Worm (Caenorhabditis elegans) whole organism, L1 larva: ENCODE data around the gene sri-39.
"Not testable (repeated sequence)": the region's sequence is repeated elsewhere in the genome, so short reads cannot be mapped to it uniquely, and the experiment has no call there.

ENCODE experiments used
- Y116A8C.19 ChIP-seq: sonication (generic microtip); optimal IDR thresholded peaks from 2 replicates; lab custom pipeline; 2016; ENCODE audit warnings: missing compliant biosample characterization, missing genetic modification characterization, borderline replicate concordance
- aly-2 ChIP-seq: fragments of 150-350 bp; optimal IDR thresholded peaks from 2 replicates; lab custom pipeline; 2014; ENCODE audit warnings: missing biosample characterization, missing genetic modification characterization
- ceh-82 ChIP-seq, 3 experiments: fragments of 150-350 bp in 1 of 3; sonication (generic microtip) in 2 of 3; optimal IDR thresholded peaks; 2 replicates each; lab custom pipeline; 2014 to 2017; ENCODE audit warnings: missing biosample characterization in 3 of 3, missing genetic modification characterization in 3 of 3
- ceh-90 ChIP-seq: sonication (generic microtip); optimal IDR thresholded peaks from 2 replicates; lab custom pipeline; 2016; ENCODE audit warnings: missing genetic modification characterization, missing compliant biosample characterization
- dpl-1 ChIP-seq, 3 experiments: fragments of 150-350 bp in 2 of 3; sonication (generic microtip) in 1 of 3; optimal IDR thresholded peaks; 2 replicates each; lab custom pipeline; 2014 to 2017; ENCODE audit warnings: missing biosample characterization in 3 of 3, missing genetic modification characterization in 3 of 3, missing genetic modification reagents in 3 of 3
- efl-1 ChIP-seq, 4 experiments: fragments of 150-350 bp; optimal IDR thresholded peaks in 3 of 4; peaks in 1 of 4; 1 replicate in 1 of 4; 2 replicates in 3 of 4; lab custom pipeline; 2014; ENCODE audit warnings: missing biosample characterization in 2 of 4, missing genetic modification characterization in 2 of 4, missing genetic modification reagents in 2 of 4
- ets-5 ChIP-seq: fragments of 200-800 bp; sonication (Bioruptor generic); IDR thresholded peaks from 2 replicates; pipeline ENCODE4 v1.3.6; 2022; ENCODE audit warnings: missing genetic modification characterization, missing compliant biosample characterization
- fkh-4 ChIP-seq: sonication (generic microtip); optimal IDR thresholded peaks from 2 replicates; lab custom pipeline; 2016; ENCODE audit warnings: missing compliant biosample characterization, missing genetic modification characterization, borderline replicate concordance
- fkh-8 ChIP-seq: sonication (generic microtip); optimal IDR thresholded peaks from 2 replicates; lab custom pipeline; 2016; ENCODE audit warnings: mild to moderate bottlenecking, missing genetic modification characterization, missing compliant biosample characterization
- fos-1 ChIP-seq: fragments of 150-350 bp; optimal IDR thresholded peaks from 2 replicates; lab custom pipeline; 2014; ENCODE audit warnings: missing biosample characterization, missing genetic modification characterization
- irx-1 ChIP-seq: sonication (generic microtip); optimal IDR thresholded peaks from 2 replicates; lab custom pipeline; 2016; ENCODE audit warnings: missing genetic modification characterization, missing compliant biosample characterization
- isw-1 ChIP-seq: fragments of 200-800 bp; sonication (Bioruptor generic); IDR thresholded peaks from 2 replicates; pipeline ENCODE4 v1.3.6; 2022; ENCODE audit warnings: missing genetic modification characterization, missing compliant biosample characterization
- lin-13 ChIP-seq: fragments of 150-350 bp; optimal IDR thresholded peaks from 2 replicates; lab custom pipeline; 2014; ENCODE audit warnings: missing biosample characterization, missing genetic modification reagents, missing genetic modification characterization
- mdl-1 ChIP-seq, 2 experiments: fragments of 150-350 bp; optimal IDR thresholded peaks; 2 replicates each; lab custom pipeline; 2014 to 2017; ENCODE audit warnings: missing biosample characterization in 2 of 2, missing genetic modification characterization in 2 of 2, inconsistent platforms in 1 of 2
- mef-2 ChIP-seq: fragments of 150-350 bp; optimal IDR thresholded peaks from 2 replicates; lab custom pipeline; 2014; ENCODE audit warnings: missing biosample characterization, missing genetic modification characterization
- nhr-11 ChIP-seq: fragments of 150-350 bp; optimal IDR thresholded peaks from 2 replicates; lab custom pipeline; 2014; ENCODE audit warnings: missing biosample characterization, missing genetic modification characterization
- nhr-12 ChIP-seq: sonication (generic microtip); optimal IDR thresholded peaks from 2 replicates; lab custom pipeline; 2017; ENCODE audit warnings: missing biosample characterization, missing genetic modification characterization
- nhr-19 ChIP-seq: fragments of 200-800 bp; sonication (Bioruptor generic); conservative IDR thresholded peaks from 2 replicates; pipeline ENCODE4 v1.3.6; 2022; ENCODE audit warnings: missing genetic modification characterization, missing compliant biosample characterization
- nhr-28 ChIP-seq: fragments of 150-350 bp; optimal IDR thresholded peaks from 2 replicates; lab custom pipeline; 2014; ENCODE audit warnings: missing biosample characterization, missing genetic modification characterization
- nhr-47 ChIP-seq: sonication (generic microtip); optimal IDR thresholded peaks from 2 replicates; lab custom pipeline; 2016; ENCODE audit warnings: mild to moderate bottlenecking, missing genetic modification characterization, moderate library complexity, missing compliant biosample characterization
- nhr-77 ChIP-seq: fragments of 150-350 bp; optimal IDR thresholded peaks from 2 replicates; lab custom pipeline; 2014; ENCODE audit warnings: missing biosample characterization, missing genetic modification characterization
- nhr-90 ChIP-seq: sonication (generic microtip); optimal IDR thresholded peaks from 2 replicates; lab custom pipeline; 2016; ENCODE audit warnings: mild to moderate bottlenecking, missing genetic modification characterization, missing compliant biosample characterization; ENCODE audit not compliant: poor library complexity
- skn-1 ChIP-seq: fragments of 150-350 bp; optimal IDR thresholded peaks from 2 replicates; lab custom pipeline; 2014; ENCODE audit warnings: missing biosample characterization, missing genetic modification characterization
- sup-37 ChIP-seq: fragments of 200-800 bp; sonication (Bioruptor generic); optimal IDR thresholded peaks from 2 replicates; lab custom pipeline; 2018; ENCODE audit warnings: mild to moderate bottlenecking, missing genetic modification characterization, missing compliant biosample characterization
- tlp-1 ChIP-seq: fragments of 150-350 bp; optimal IDR thresholded peaks from 2 replicates; lab custom pipeline; 2014; ENCODE audit warnings: missing biosample characterization, missing genetic modification characterization
- unc-130 ChIP-seq: fragments of 150-350 bp; optimal IDR thresholded peaks from 2 replicates; lab custom pipeline; 2017; ENCODE audit warnings: missing biosample characterization, missing genetic modification characterization, inconsistent platforms
- unc-30 ChIP-seq: sonication (generic microtip); optimal IDR thresholded peaks from 2 replicates; lab custom pipeline; 2017; ENCODE audit warnings: missing biosample characterization, missing genetic modification characterization
- unc-62 ChIP-seq: fragments of 150-350 bp; optimal IDR thresholded peaks from 2 replicates; lab custom pipeline; 2014; ENCODE audit warnings: missing biosample characterization, missing genetic modification reagents, missing genetic modification characterization
- vab-15 ChIP-seq: sonication (generic microtip); optimal IDR thresholded peaks from 2 replicates; lab custom pipeline; 2017; ENCODE audit warnings: missing genotype, mild to moderate bottlenecking, missing genetic modification characterization, missing compliant biosample characterization
- zag-1 ChIP-seq: fragments of 150-350 bp; optimal IDR thresholded peaks from 2 replicates; lab custom pipeline; 2014; ENCODE audit warnings: missing biosample characterization, missing genetic modification characterization
- ztf-11 ChIP-seq, 2 experiments: sonication (generic microtip); optimal IDR thresholded peaks; 2 replicates each; lab custom pipeline; 2016 to 2017; ENCODE audit warnings: missing genetic modification characterization in 2 of 2, missing biosample characterization in 1 of 2, missing compliant biosample characterization in 1 of 2
- ztf-4 ChIP-seq: fragments of 150-350 bp; optimal IDR thresholded peaks from 2 replicates; lab custom pipeline; 2014; ENCODE audit warnings: missing biosample characterization, missing genetic modification characterization

Gene sri-39

DNA sequence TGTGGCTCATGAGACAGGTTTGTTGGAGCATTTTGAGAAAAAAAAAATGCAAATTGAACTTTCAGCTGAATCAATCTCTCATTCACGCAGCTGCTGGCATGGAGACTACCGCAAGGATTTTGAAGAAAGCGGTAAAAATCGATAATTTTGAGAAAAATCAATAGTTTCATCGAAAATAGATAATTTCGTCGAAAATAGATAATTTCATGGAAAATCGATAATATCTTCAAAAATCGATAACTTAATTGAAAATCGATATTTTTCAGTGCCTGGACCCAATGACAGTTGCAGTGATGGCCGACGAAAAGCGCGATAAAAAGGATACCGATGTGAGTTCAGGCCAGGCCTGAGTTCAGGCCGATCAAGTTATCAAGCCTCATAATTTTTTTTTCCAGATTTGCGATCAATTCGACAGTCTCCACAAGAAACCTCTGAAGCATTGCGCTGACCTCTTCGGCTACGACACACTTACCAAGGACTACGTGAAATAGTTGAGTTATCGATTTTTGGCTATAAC, 35.7 kb downstream of the sri-39 start, which contains the start of gene D2062.4:
Gene D2062.4, plus strand, starts transcription at position 467 of the 517 bp plus-strand sequence.
- TF ChIP-seq nhr-90, vab-15, tlp-1 (tag; lab: Kevin White, UChicago): not testable (repeated sequence)

- TF ChIP-seq unc-62 (GFP tag; lab: Kevin White, UChicago) = no peak
- no peak for TF ChIP-seq sup-37
- TF ChIP-seq nhr-11 = no peak
- TF ChIP-seq mef-2 = no peak
- TF ChIP-seq zag-1 (tag; lab: Kevin White, UChicago) = no peak
- no peak for TF ChIP-seq unc-30 (tag; lab: Kevin White, UChicago)
- TF ChIP-seq irx-1 (tag; lab: Kevin White, UChicago) = no peak
- TF ChIP-seq ceh-82 (tag; optimal IDR thresholded peaks at IDR 0.05; lab: Kevin White, UChicago) = no peak
- no peak for TF ChIP-seq nhr-47 (tag; lab: Kevin White, UChicago)
- no peak for TF ChIP-seq nhr-28 (tag; lab: Kevin White, UChicago)
- no peak for TF ChIP-seq mdl-1 (tag; optimal IDR thresholded peaks at IDR 0.05; lab: Kevin White, UChicago)
- TF ChIP-seq fkh-8 = no peak
- no peak for TF ChIP-seq ceh-90
- TF ChIP-seq aly-2 (tag; lab: Kevin White, UChicago) = no peak
- no peak for TF ChIP-seq unc-130 (tag; lab: Kevin White, UChicago)
Observed at ce11 chrII:2624792-2625191, 37.5 kb downstream of the sri-39 start, which contains the start of gene lgc-28. lgc-28 (plus strand) TSS chrII:2625092.

- TF ChIP-seq efl-1 (optimal IDR thresholded peaks at IDR 0.05; lab: Kevin White, UChicago) = no peak
- peak in 1 of 2 experiments; percentile 60 for TF ChIP-seq efl-1 (GFP tag; optimal IDR thresholded peaks at IDR 0.05 in 1 of 2; lab: Kevin White, UChicago)
- TF ChIP-seq fos-1 (tag; lab: Kevin White, UChicago) = no peak
Observed at ce11 chrII:2627154-2627799, 40.0 kb downstream of the sri-39 start, which contains the start of gene sri-71. sri-71 (plus strand) TSS chrII:2627749.

- TF ChIP-seq nhr-47 (tag; lab: Kevin White, UChicago) (no peak), ceh-90 (no peak), nhr-11 (no peak), fkh-4 (no peak)
Observed at ce11 chrII:2628401-2628800, 41.1 kb downstream of the sri-39 start.

DNA sequence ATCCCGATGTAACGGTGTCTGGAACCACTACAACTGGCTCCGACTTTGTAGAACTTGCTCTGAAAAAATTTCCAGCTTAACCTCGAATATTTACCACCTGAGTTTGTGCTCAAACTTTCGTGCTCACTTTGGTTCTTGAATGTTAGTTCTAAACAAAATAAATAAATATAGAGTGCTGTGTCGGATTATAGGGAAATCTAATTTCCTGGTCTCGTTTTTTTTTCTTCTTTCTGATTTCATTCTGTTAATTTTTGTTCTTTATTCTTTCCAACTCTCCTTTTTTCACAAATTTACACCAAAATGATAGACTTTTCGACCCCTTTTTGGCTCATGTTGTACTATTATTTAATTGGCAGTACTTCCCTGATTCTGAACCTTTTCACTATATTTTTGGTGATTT, 42.0 kb downstream of the sri-39 start, which contains the start of gene sri-37:
Gene sri-37, plus strand, starts transcription at position 301 of the 400 bp plus-strand sequence.
- TF ChIP-seq nhr-77 (tag; lab: Kevin White, UChicago) (no peak), nhr-47 (tag; lab: Kevin White, UChicago) (no peak), ztf-11 (tag; optimal IDR thresholded peaks at IDR 0.05; lab: Kevin White, UChicago) (no peak), Y116A8C.19 (tag; lab: Kevin White, UChicago) (no peak), skn-1 (no peak), dpl-1 (GFP tag; optimal IDR thresholded peaks at IDR 0.05; lab: Kevin White, UChicago) (no peak), ztf-4 (no peak), nhr-19 (GFP tag; lab: Robert Waterston, UW) (no peak), lin-13 (GFP tag; lab: Kevin White, UChicago) (no peak), isw-1 (GFP tag; lab: Robert Waterston, UW) (no peak), ets-5 (no peak), nhr-12 (tag; lab: Kevin White, UChicago) (no peak)
- TF ChIP-seq, all 84 proteins: peak for 0
